Fruit fly (Drosophila melanogaster) whole organism, adult: Measurements from ENCODE around the gene Wsck.
A peak's percentile ranks its signal among the peaks of the same experiment; 100 is the strongest.

Experiments used
- CG11617 ChIP-seq: fragments of 200-800 bp; sonication (Bioruptor generic); optimal IDR thresholded peaks from 2 replicates; lab custom pipeline; 2017; ENCODE audit warnings: mild to moderate bottlenecking, missing biosample characterization, missing genetic modification reagents, missing genetic modification characterization
- CG12768 ChIP-seq: fragments of 200-800 bp; sonication (Bioruptor generic); optimal IDR thresholded peaks from 2 replicates; lab custom pipeline; 2017; ENCODE audit warnings: missing biosample characterization, missing genetic modification characterization, mild to moderate bottlenecking, moderate library complexity, missing genetic modification reagents
- CG14711 ChIP-seq: fragments of 200-800 bp; sonication (Bioruptor generic); optimal IDR thresholded peaks from 2 replicates; lab custom pipeline; 2018; ENCODE audit warnings: missing biosample characterization, mild to moderate bottlenecking, missing genetic modification characterization, moderate library complexity
- CG1620 ChIP-seq: fragments of 200-800 bp; sonication (Bioruptor generic); optimal IDR thresholded peaks from 2 replicates; lab custom pipeline; 2016; ENCODE audit warnings: missing biosample characterization, missing genetic modification characterization
- CG33017 ChIP-seq: fragments of 200-800 bp; sonication (Bioruptor generic); optimal IDR thresholded peaks from 2 replicates; lab custom pipeline; 2018; ENCODE audit warnings: missing biosample characterization, mild to moderate bottlenecking, missing genetic modification characterization, moderate library complexity
- CG5204 ChIP-seq: fragments of 200-800 bp; sonication (Bioruptor generic); optimal IDR thresholded peaks from 2 replicates; lab custom pipeline; 2016; ENCODE audit warnings: missing biosample characterization, missing genetic modification characterization
- CG7045 ChIP-seq: fragments of 200-800 bp; sonication (Bioruptor generic); optimal IDR thresholded peaks from 2 replicates; lab custom pipeline; 2017; ENCODE audit warnings: missing biosample characterization, mild to moderate bottlenecking, missing genetic modification characterization
- CG7101 ChIP-seq: fragments of 200-800 bp; sonication (Bioruptor generic); optimal IDR thresholded peaks from 2 replicates; lab custom pipeline; 2018; ENCODE audit warnings: missing biosample characterization, mild to moderate bottlenecking, missing genetic modification characterization, moderate library complexity
- Clk ChIP-seq: fragments of 200-800 bp; sonication (Bioruptor generic); optimal IDR thresholded peaks from 2 replicates; lab custom pipeline; 2017; ENCODE audit warnings: missing biosample characterization, missing genetic modification characterization
- Crg-1 ChIP-seq: fragments of 200-800 bp; sonication (Bioruptor generic); optimal IDR thresholded peaks from 2 replicates; lab custom pipeline; 2016; ENCODE audit warnings: missing biosample characterization, missing genetic modification characterization
- Hr96 ChIP-seq: fragments of 200-800 bp; sonication (Bioruptor generic); optimal IDR thresholded peaks from 2 replicates; lab custom pipeline; 2016; ENCODE audit warnings: missing biosample characterization, missing genetic modification characterization
- Mnt ChIP-seq: fragments of 200-800 bp; sonication (Bioruptor generic); optimal IDR thresholded peaks from 2 replicates; lab custom pipeline; 2016; ENCODE audit warnings: missing biosample characterization, mild to moderate bottlenecking, missing genetic modification characterization
- bab1 ChIP-seq: fragments of 200-800 bp; sonication (Bioruptor generic); optimal IDR thresholded peaks from 3 replicates; lab custom pipeline; 2019; ENCODE audit warnings: missing biosample characterization, mild to moderate bottlenecking, missing genetic modification characterization, moderate library complexity
- cic ChIP-seq: fragments of 200-800 bp; sonication (Bioruptor generic); optimal IDR thresholded peaks from 2 replicates; lab custom pipeline; 2017; ENCODE audit warnings: missing biosample characterization, mild to moderate bottlenecking, missing genetic modification characterization, moderate library complexity
- cnc ChIP-seq, 2 experiments: fragments of >200 bp; optimal IDR thresholded peaks; 2 replicates each; lab custom pipeline; 2017
- kay ChIP-seq: fragments of 200-800 bp; sonication (Bioruptor generic); peaks from one replicate; lab custom pipeline; 2016; ENCODE audit warnings: missing biosample characterization, missing genetic modification characterization, borderline replicate concordance
- ovo ChIP-seq: fragments of 200-800 bp; sonication (Bioruptor generic); optimal IDR thresholded peaks from 2 replicates; lab custom pipeline; 2016; ENCODE audit warnings: missing biosample characterization, missing genetic modification characterization
- pad ChIP-seq: fragments of 200-800 bp; sonication (Bioruptor generic); optimal IDR thresholded peaks from 3 replicates; lab custom pipeline; 2017; ENCODE audit warnings: missing biosample characterization, missing genetic modification characterization, mild to moderate bottlenecking, moderate library complexity, missing genetic modification reagents
- tj ChIP-seq: fragments of 200-800 bp; sonication (Bioruptor generic); optimal IDR thresholded peaks from 3 replicates; lab custom pipeline; 2017; ENCODE audit warnings: missing biosample characterization, mild to moderate bottlenecking, missing genetic modification characterization, moderate library complexity
- toe ChIP-seq: fragments of 200-800 bp; sonication (Bioruptor generic); optimal IDR thresholded peaks from 2 replicates; lab custom pipeline; 2016; ENCODE audit warnings: missing biosample characterization, missing genetic modification characterization

Wsck gene

dm6 chr3R:24634312-24634711 is 4.4 kb upstream of the Wsck start:
- TF ChIP-seq CG33017 (no peak), CG5204 (GFP tag; lab: Kevin White, UChicago) (no peak), kay (GFP tag; lab: Kevin White, UChicago) (peak; percentile 73), CG1620 (GFP tag; lab: Kevin White, UChicago) (no peak)

- TF ChIP-seq CG7045 (GFP tag; lab: Kevin White, UChicago), result no peak
- TF ChIP-seq pad (GFP tag; lab: Kevin White, UChicago), result no peak
- no peak for TF ChIP-seq ovo
- TF ChIP-seq Hr96 (GFP tag; lab: Kevin White, UChicago), result no peak
- TF ChIP-seq CG14711 (tag; lab: Kevin White, UChicago), result no peak
- peak; percentile 3 for TF ChIP-seq cic (GFP tag; lab: Kevin White, UChicago)
- no peak for TF ChIP-seq Clk
- TF ChIP-seq CG5204 (GFP tag; lab: Kevin White, UChicago), result no peak
- TF ChIP-seq toe (GFP tag; lab: Kevin White, UChicago), result no peak
- peak; percentile 54 for TF ChIP-seq CG12768 (GFP tag; lab: Kevin White, UChicago)
- no peak for TF ChIP-seq Crg-1 (GFP tag; lab: Kevin White, UChicago)
- TF ChIP-seq CG1620 (GFP tag; lab: Kevin White, UChicago), result no peak
- no peak for TF ChIP-seq Mnt
- no peak for TF ChIP-seq kay (GFP tag; lab: Kevin White, UChicago)
- peak; percentile 66 for TF ChIP-seq tj (GFP tag; lab: Kevin White, UChicago)
- TF ChIP-seq cnc (optimal IDR thresholded peaks at IDR 0.05; lab: Kevin White, UChicago), result no peak
Observed at dm6 chr3R:24626667-24627066, 3.2 kb downstream of the Wsck start.

dm6 chr3R:24626003-24626486 is 3.8 kb downstream of the Wsck start:
- TF ChIP-seq Hr96 (GFP tag; lab: Kevin White, UChicago) (no peak), bab1 (GFP tag; lab: Kevin White, UChicago) (peak; percentile 34), CG33017 (peak; percentile 11), Clk (peak; percentile 17), CG12768 (GFP tag; lab: Kevin White, UChicago) (no peak), ovo (no peak), CG7045 (GFP tag; lab: Kevin White, UChicago) (peak; percentile 65), CG11617 (GFP tag; lab: Kevin White, UChicago) (peak; percentile 14), pad (GFP tag; lab: Kevin White, UChicago) (peak; percentile 30), toe (GFP tag; lab: Kevin White, UChicago) (no peak), cnc (optimal IDR thresholded peaks at IDR 0.05; lab: Kevin White, UChicago) (no peak), Mnt (peak; percentile 43), CG7101 (tag; lab: Kevin White, UChicago) (peak; percentile 21), CG14711 (tag; lab: Kevin White, UChicago) (peak; percentile 37)

- TF ChIP-seq Mnt (peak; percentile 41), cnc (optimal IDR thresholded peaks at IDR 0.05; lab: Kevin White, UChicago) (no peak), Crg-1 (GFP tag; lab: Kevin White, UChicago) (peak; percentile 36), pad (GFP tag; lab: Kevin White, UChicago) (peak; percentile 26), CG5204 (GFP tag; lab: Kevin White, UChicago) (no peak), CG1620 (GFP tag; lab: Kevin White, UChicago) (peak; percentile 67), CG14711 (tag; lab: Kevin White, UChicago) (peak; percentile 56), cic (GFP tag; lab: Kevin White, UChicago) (peak; percentile 38), bab1 (GFP tag; lab: Kevin White, UChicago) (peak; percentile 85), tj (GFP tag; lab: Kevin White, UChicago) (no peak), CG7101 (tag; lab: Kevin White, UChicago) (peak; percentile 28), CG11617 (GFP tag; lab: Kevin White, UChicago) (no peak), CG7045 (GFP tag; lab: Kevin White, UChicago) (no peak), CG33017 (no peak), Clk (no peak), Hr96 (GFP tag; lab: Kevin White, UChicago) (no peak), toe (GFP tag; lab: Kevin White, UChicago) (no peak), CG12768 (GFP tag; lab: Kevin White, UChicago) (no peak), ovo (no peak), kay (GFP tag; lab: Kevin White, UChicago) (no peak)
Observed at dm6 chr3R:24625517-24625925, 4.4 kb downstream of the Wsck start, which contains the start of the genes Syx18 and atl. TSS of gene Syx18 (minus strand) at chr3R:24625562. TSS of gene atl (plus strand) at chr3R:24625671.

- TF ChIP-seq CG1620 (GFP tag; lab: Kevin White, UChicago) (no peak), CG14711 (tag; lab: Kevin White, UChicago) (no peak), ovo (no peak), CG7045 (GFP tag; lab: Kevin White, UChicago) (no peak), toe (GFP tag; lab: Kevin White, UChicago) (no peak), Mnt (no peak), CG12768 (GFP tag; lab: Kevin White, UChicago) (no peak), CG7101 (tag; lab: Kevin White, UChicago) (no peak)
Observed at dm6 chr3R:24620569-24620968, 9.3 kb downstream of the Wsck start.

dm6 chr3R:24614707-24615022 is 15.2 kb downstream of the Wsck start:
- TF ChIP-seq CG7101 (tag; lab: Kevin White, UChicago), result no peak
- TF ChIP-seq bab1 (GFP tag; lab: Kevin White, UChicago), result no peak
- no peak for TF ChIP-seq CG5204 (GFP tag; lab: Kevin White, UChicago)
- no peak for TF ChIP-seq Hr96 (GFP tag; lab: Kevin White, UChicago)
- TF ChIP-seq CG33017, result no peak
- TF ChIP-seq tj (GFP tag; lab: Kevin White, UChicago), result peak; percentile 67
- TF ChIP-seq cic (GFP tag; lab: Kevin White, UChicago), result no peak
- TF ChIP-seq CG12768 (GFP tag; lab: Kevin White, UChicago), result no peak
